Comparison of ENCODE assay signal across 1 fruit fly cellular context in the genomic region with DNA sequence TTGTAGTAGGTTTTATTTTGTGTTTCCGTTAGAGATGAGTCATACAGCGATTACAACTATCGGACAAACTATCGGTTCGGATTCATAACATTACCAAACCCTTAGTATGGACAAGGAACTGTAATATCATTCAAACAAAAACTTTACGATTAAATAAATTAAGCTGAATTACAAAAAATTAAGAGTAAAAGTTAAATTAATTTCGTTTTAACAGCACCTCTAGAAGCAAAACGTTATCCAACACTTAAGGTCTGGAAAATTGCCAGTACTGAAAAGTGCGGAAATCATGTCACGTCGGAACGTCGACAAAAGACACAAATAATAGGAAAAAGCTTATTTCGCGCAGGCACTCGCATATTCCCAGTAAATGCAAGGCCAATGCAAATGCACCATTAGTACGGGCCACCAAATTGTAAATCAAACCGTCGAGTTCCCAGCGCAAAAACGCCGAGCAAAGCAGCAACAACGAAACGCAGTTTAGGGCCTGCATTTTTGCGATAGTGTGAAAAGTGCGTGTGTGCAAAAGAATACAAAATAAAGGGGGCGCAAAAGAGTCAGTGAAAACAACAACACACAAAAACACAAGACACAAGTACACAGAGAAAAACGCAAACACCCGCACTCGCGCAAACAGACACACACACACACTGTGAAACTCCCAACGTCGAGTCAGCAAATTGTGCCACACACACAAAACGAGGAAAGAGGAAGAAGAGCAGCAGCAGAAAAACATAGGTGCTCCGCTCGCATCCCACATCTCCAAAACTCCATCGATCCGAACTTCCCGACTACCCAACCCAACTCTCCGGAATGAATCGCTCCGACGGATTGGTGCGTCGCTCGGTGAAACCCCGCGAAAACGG.
TF ChIP-seq lines count a peak whose summit lies in the region.

A gene (minus strand): TSS at position 36 of the 863 bp plus-strand sequence.
A gene (plus strand): TSS at position 84 of the 863 bp plus-strand sequence.

TF ChIP-seq in whole organism, embryonic, 481 proteins besides CTCF, POLR2A, EP300 and RAD21 (continued from another document and continues in another):
- peak; percentile 74 for TF ChIP-seq p53 (GFP tag; optimal IDR thresholded peaks at IDR 0.05; lab: Kevin White, UChicago)
- TF ChIP-seq CG17612 (GFP tag; IDR thresholded peaks at IDR 0.05; lab: Robert Waterston, UW), result 0 out of 2 replicates have a peak, but pooled peaks have one; percentile 35
- TF ChIP-seq fru (optimal IDR thresholded peaks at IDR 0.05; lab: Kevin White, UChicago), result no peak
- peak; percentile 87 for TF ChIP-seq CG32532 (GFP tag; IDR thresholded peaks at IDR 0.05; lab: Robert Waterston, UW)
- TF ChIP-seq Dek (tag; optimal IDR thresholded peaks at IDR 0.05; lab: Kevin White, UChicago), result peak; percentile 76
- TF ChIP-seq corto (GFP tag; optimal IDR thresholded peaks at IDR 0.05; lab: Kevin White, UChicago), result peak; percentile 82
- peak; percentile 82 for TF ChIP-seq Abd-B (GFP tag; optimal IDR thresholded peaks at IDR 0.05; lab: Kevin White, UChicago)
- TF ChIP-seq HmgD (GFP tag; optimal IDR thresholded peaks at IDR 0.05; lab: Kevin White, UChicago), result peak; percentile 59
- peak; percentile 51 for TF ChIP-seq CG11398 (GFP tag; optimal IDR thresholded peaks at IDR 0.05; lab: Kevin White, UChicago)
- peak; percentile 64 for TF ChIP-seq CG43689 (GFP tag; IDR thresholded peaks at IDR 0.05; lab: Robert Waterston, UW)
- peak; percentile 75 for TF ChIP-seq repo (GFP tag; optimal IDR thresholded peaks at IDR 0.05; lab: Kevin White, UChicago)
- peak; percentile 75 for TF ChIP-seq CG12071 (GFP tag; optimal IDR thresholded peaks at IDR 0.05; lab: Kevin White, UChicago)
- peak; percentile 83 for TF ChIP-seq CG12769 (tag; optimal IDR thresholded peaks at IDR 0.05; lab: Kevin White, UChicago)
- peak; percentile 70 for TF ChIP-seq NK7.1 (GFP tag; optimal IDR thresholded peaks at IDR 0.05; lab: Kevin White, UChicago)
- peak; percentile 79 for TF ChIP-seq CG2889 (GFP tag; IDR thresholded peaks at IDR 0.05; lab: Robert Waterston, UW)
- peak; percentile 53 for TF ChIP-seq ftz-f1 (GFP tag; optimal IDR thresholded peaks at IDR 0.05; lab: Kevin White, UChicago)
- peak; percentile 65 for TF ChIP-seq da (GFP tag; optimal IDR thresholded peaks at IDR 0.05; lab: Kevin White, UChicago)
- TF ChIP-seq trem (tag; optimal IDR thresholded peaks at IDR 0.05; lab: Kevin White, UChicago), result peak; percentile 91
- TF ChIP-seq nerfin-2 (GFP tag; IDR thresholded peaks at IDR 0.05; lab: Robert Waterston, UW; ENCODE audit: partially characterized antibody), result peak; percentile 85
- TF ChIP-seq CG2116 (GFP tag; optimal IDR thresholded peaks at IDR 0.05; lab: Kevin White, UChicago), result peak; percentile 90
- peak; percentile 24 for TF ChIP-seq TFAM (GFP tag; optimal IDR thresholded peaks at IDR 0.05; lab: Kevin White, UChicago)
- TF ChIP-seq CG5245 (GFP tag; optimal IDR thresholded peaks at IDR 0.05; lab: Kevin White, UChicago), result peak; percentile 71
- TF ChIP-seq nom (GFP tag; optimal IDR thresholded peaks at IDR 0.05; lab: Kevin White, UChicago), result peak; percentile 38
- TF ChIP-seq ewg (GFP tag; optimal IDR thresholded peaks at IDR 0.05; lab: Kevin White, UChicago), result peak; percentile 84
- peak; percentile 83 for TF ChIP-seq zen (tag; optimal IDR thresholded peaks at IDR 0.05; lab: Kevin White, UChicago)
- peak; percentile 79 for TF ChIP-seq Aef1 (GFP tag; IDR thresholded peaks at IDR 0.05; lab: Robert Waterston, UW)
- peak; percentile 91 for TF ChIP-seq gem (tag; optimal IDR thresholded peaks at IDR 0.05; lab: Kevin White, UChicago)
- peak; percentile 16 for TF ChIP-seq Dp (GFP tag; optimal IDR thresholded peaks at IDR 0.05; lab: Kevin White, UChicago)
- TF ChIP-seq CG9817 (tag; optimal IDR thresholded peaks at IDR 0.05; lab: Kevin White, UChicago), result peak; percentile 89
- TF ChIP-seq kni (GFP tag; optimal IDR thresholded peaks at IDR 0.05; lab: Kevin White, UChicago), result peak; percentile 61
- 0 out of 2 replicates have a peak, but pooled peaks have one; percentile 29 for TF ChIP-seq dati (GFP tag; IDR thresholded peaks at IDR 0.05; lab: Robert Waterston, UW)
- peak; percentile 70; the same call in 1 of the 2 replicates for TF ChIP-seq CG42726 (GFP tag; IDR thresholded peaks at IDR 0.05; lab: Robert Waterston, UW; ENCODE audit: partially characterized antibody)
- TF ChIP-seq org-1 (GFP tag; optimal IDR thresholded peaks at IDR 0.05; lab: Kevin White, UChicago), result peak; percentile 63
- peak; percentile 85 for TF ChIP-seq CG31441 (GFP tag; IDR thresholded peaks at IDR 0.05; lab: Robert Waterston, UW)
- peak; percentile 84 for TF ChIP-seq CG6791 (GFP tag; IDR thresholded peaks at IDR 0.05; lab: Robert Waterston, UW; ENCODE audit: partially characterized antibody)
- peak; percentile 77 for TF ChIP-seq CG10979 (tag; optimal IDR thresholded peaks at IDR 0.05; lab: Kevin White, UChicago)
- TF ChIP-seq vnd (GFP tag; IDR thresholded peaks at IDR 0.05; lab: Robert Waterston, UW; ENCODE audit: partially characterized antibody), result peak; percentile 92
- peak; percentile 52; the same call in 1 of the 3 replicates for TF ChIP-seq CG3726 (GFP tag; IDR thresholded peaks at IDR 0.05; lab: Robert Waterston, UW)
- TF ChIP-seq cato (GFP tag; optimal IDR thresholded peaks at IDR 0.05; lab: Kevin White, UChicago; ENCODE audit: borderline replicate concordance), result peak; percentile 76
- peak; percentile 64 for TF ChIP-seq CG16779 (GFP tag; IDR thresholded peaks at IDR 0.05; lab: Robert Waterston, UW)
- peak; percentile 83 for TF ChIP-seq CG8089 (GFP tag; optimal IDR thresholded peaks at IDR 0.05; lab: Kevin White, UChicago)
- peak; percentile 85 for TF ChIP-seq CG15269 (tag; optimal IDR thresholded peaks at IDR 0.05; lab: Kevin White, UChicago)
- TF ChIP-seq run (tag; optimal IDR thresholded peaks at IDR 0.05; lab: Kevin White, UChicago), result peak; percentile 8
- TF ChIP-seq gcm2 (GFP tag; optimal IDR thresholded peaks at IDR 0.05; lab: Kevin White, UChicago), result no peak
- no peak for TF ChIP-seq CG9797 (GFP tag; optimal IDR thresholded peaks at IDR 0.05; lab: Kevin White, UChicago)
- TF ChIP-seq CG13894 (tag; optimal IDR thresholded peaks at IDR 0.05; lab: Kevin White, UChicago), result peak; percentile 90
- peak; percentile 86 to 91 for TF ChIP-seq chif (GFP tag; optimal IDR thresholded peaks at IDR 0.05; lab: Kevin White, UChicago)
- TF ChIP-seq Hr51 (GFP tag; optimal IDR thresholded peaks at IDR 0.05; lab: Kevin White, UChicago), result peak; percentile 84 to 85
- peak; percentile 44 for TF ChIP-seq onecut (GFP tag; IDR thresholded peaks at IDR 0.05; lab: Robert Waterston, UW)
- peak; percentile 56 for TF ChIP-seq sima (GFP tag; optimal IDR thresholded peaks at IDR 0.05; lab: Kevin White, UChicago)
- peak; percentile 56 for TF ChIP-seq btn (GFP tag; optimal IDR thresholded peaks at IDR 0.05; lab: Kevin White, UChicago)
- peak; percentile 77 for TF ChIP-seq CG9215 (GFP tag; IDR thresholded peaks at IDR 0.05; lab: Robert Waterston, UW)
- TF ChIP-seq D19A (tag; optimal IDR thresholded peaks at IDR 0.05; lab: Kevin White, UChicago), result peak; percentile 66
- TF ChIP-seq Nf-YC (tag; optimal IDR thresholded peaks at IDR 0.05; lab: Kevin White, UChicago), result peak; percentile 78
- TF ChIP-seq CG7839 (tag; optimal IDR thresholded peaks at IDR 0.05; lab: Kevin White, UChicago), result peak; percentile 85
- peak; percentile 64; the same call in 1 of the 3 replicates for TF ChIP-seq CG7357 (GFP tag; IDR thresholded peaks at IDR 0.05; lab: Robert Waterston, UW)
- peak; percentile 65 for TF ChIP-seq E2f2 (GFP tag; IDR thresholded peaks at IDR 0.05; lab: Robert Waterston, UW)
- TF ChIP-seq her (GFP tag; optimal IDR thresholded peaks at IDR 0.05; lab: Kevin White, UChicago), result peak; percentile 83
- peak; percentile 85 for TF ChIP-seq CG8924 (tag; optimal IDR thresholded peaks at IDR 0.05; lab: Kevin White, UChicago)
- peak; percentile 80 for TF ChIP-seq ttk (GFP tag; IDR thresholded peaks at IDR 0.05; lab: Robert Waterston, UW)
- peak; percentile 65 for TF ChIP-seq CG14667 (GFP tag; IDR thresholded peaks at IDR 0.05; lab: Robert Waterston, UW)
- TF ChIP-seq dm (GFP tag; optimal IDR thresholded peaks at IDR 0.05; lab: Kevin White, UChicago), result peak; percentile 82
- TF ChIP-seq CG7271 (tag; optimal IDR thresholded peaks at IDR 0.05; lab: Kevin White, UChicago), result peak; percentile 19
- peak; percentile 90 for TF ChIP-seq Camta (GFP tag; optimal IDR thresholded peaks at IDR 0.05; lab: Kevin White, UChicago)
- TF ChIP-seq twi (tag; optimal IDR thresholded peaks at IDR 0.05; lab: Kevin White, UChicago), result peak; percentile 78
- TF ChIP-seq CG11456 (GFP tag; IDR thresholded peaks at IDR 0.05; lab: Robert Waterston, UW), result peak; percentile 84
- TF ChIP-seq schlank (tag; optimal IDR thresholded peaks at IDR 0.05; lab: Kevin White, UChicago), result peak; percentile 72
- peak; percentile 83 for TF ChIP-seq CG18262 (tag; optimal IDR thresholded peaks at IDR 0.05; lab: Kevin White, UChicago)
- TF ChIP-seq HHEX (GFP tag; optimal IDR thresholded peaks at IDR 0.05; lab: Kevin White, UChicago), result peak; percentile 82
- peak; percentile 77 for TF ChIP-seq en (GFP tag; optimal IDR thresholded peaks at IDR 0.05; lab: Kevin White, UChicago)
- no peak for TF ChIP-seq CG11696 (GFP tag; IDR thresholded peaks at IDR 0.05; lab: Robert Waterston, UW)
- peak; percentile 99 for TF ChIP-seq sens (GFP tag; lab: Kevin White, UChicago)
- TF ChIP-seq crol (GFP tag; IDR thresholded peaks at IDR 0.05; lab: Robert Waterston, UW), result no peak
- peak; percentile 82 for TF ChIP-seq CG14441 (GFP tag; IDR thresholded peaks at IDR 0.05; lab: Robert Waterston, UW)
- peak; percentile 86 for TF ChIP-seq ken (GFP tag; IDR thresholded peaks at IDR 0.05; lab: Robert Waterston, UW)
- TF ChIP-seq CG4282 (GFP tag; optimal IDR thresholded peaks at IDR 0.05; lab: Kevin White, UChicago), result peak; percentile 88
- peak; percentile 94 for TF ChIP-seq CG10543 (GFP tag; optimal IDR thresholded peaks at IDR 0.05; lab: Kevin White, UChicago)
- peak; percentile 78 for TF ChIP-seq otp (GFP tag; IDR thresholded peaks at IDR 0.05; lab: Robert Waterston, UW)
- TF ChIP-seq CG3847 (GFP tag; IDR thresholded peaks at IDR 0.05; lab: Robert Waterston, UW), result peak; percentile 89
- peak; percentile 87 for TF ChIP-seq ems (GFP tag; optimal IDR thresholded peaks at IDR 0.05; lab: Kevin White, UChicago)
- peak; percentile 82 for TF ChIP-seq CG1233 (GFP tag; optimal IDR thresholded peaks at IDR 0.05; lab: Kevin White, UChicago)
- no peak for TF ChIP-seq Dip2 (GFP tag; IDR thresholded peaks at IDR 0.05; lab: Robert Waterston, UW)
- peak; percentile 65 for TF ChIP-seq CG1529 (GFP tag; optimal IDR thresholded peaks at IDR 0.05; lab: Kevin White, UChicago)
- peak; percentile 96 for TF ChIP-seq Dll (GFP tag; IDR thresholded peaks at IDR 0.05; lab: Robert Waterston, UW; ENCODE audit: partially characterized antibody)
- TF ChIP-seq CG18476 (GFP tag; optimal IDR thresholded peaks at IDR 0.05; lab: Kevin White, UChicago), result peak; percentile 89
- peak; percentile 68 for TF ChIP-seq gcm (GFP tag; optimal IDR thresholded peaks at IDR 0.05; lab: Kevin White, UChicago)
- peak; percentile 82 for TF ChIP-seq ara (GFP tag; IDR thresholded peaks at IDR 0.05; lab: Robert Waterston, UW)
- peak in 1 of 3 experiments; percentile 82 for TF ChIP-seq lola (GFP tag; optimal IDR thresholded peaks at IDR 0.05; lab: Kevin White, UChicago)
- peak; percentile 88 for TF ChIP-seq Xrp1 (GFP tag; IDR thresholded peaks at IDR 0.05; lab: Robert Waterston, UW)
- peak; percentile 68 for TF ChIP-seq emc (GFP tag; optimal IDR thresholded peaks at IDR 0.05; lab: Kevin White, UChicago)
- TF ChIP-seq toy (GFP tag; IDR thresholded peaks at IDR 0.05; lab: Robert Waterston, UW), result peak; percentile 65; the same call in 1 of the 2 replicates
- TF ChIP-seq dysf (GFP tag; IDR thresholded peaks at IDR 0.05; lab: Robert Waterston, UW), result peak; percentile 83
- TF ChIP-seq Trl (optimal IDR thresholded peaks at IDR 0.05; lab: Kevin White, UChicago), result no peak
- TF ChIP-seq Trl (GFP tag; optimal IDR thresholded peaks at IDR 0.05; lab: Kevin White, UChicago), result peak; percentile 96
- peak; percentile 79 for TF ChIP-seq pnt (GFP tag; optimal IDR thresholded peaks at IDR 0.05; lab: Kevin White, UChicago)
- TF ChIP-seq gsb-n (tag; optimal IDR thresholded peaks at IDR 0.05; lab: Kevin White, UChicago), result peak; percentile 81
- peak; percentile 79 for TF ChIP-seq CG5953 (GFP tag; IDR thresholded peaks at IDR 0.05; lab: Robert Waterston, UW)
- peak; percentile 90 for TF ChIP-seq Antp (GFP tag; optimal IDR thresholded peaks at IDR 0.05; lab: Kevin White, UChicago)
- peak; percentile 79 for TF ChIP-seq CG17186 (GFP tag; optimal IDR thresholded peaks at IDR 0.05; lab: Kevin White, UChicago)
- TF ChIP-seq Ssrp (tag; optimal IDR thresholded peaks at IDR 0.05; lab: Kevin White, UChicago), result peak; percentile 81
- peak; percentile 60 for TF ChIP-seq oc (tag; optimal IDR thresholded peaks at IDR 0.05; lab: Kevin White, UChicago)
- TF ChIP-seq CG4707 (GFP tag; optimal IDR thresholded peaks at IDR 0.05; lab: Kevin White, UChicago), result peak; percentile 52
- peak; percentile 72 for TF ChIP-seq CG15601 (tag; optimal IDR thresholded peaks at IDR 0.05; lab: Kevin White, UChicago)
- TF ChIP-seq CG34376 (GFP tag; optimal IDR thresholded peaks at IDR 0.05; lab: Kevin White, UChicago), result peak; percentile 77
- no peak for TF ChIP-seq Lim3 (GFP tag; IDR thresholded peaks at IDR 0.05; lab: Robert Waterston, UW)
- peak; percentile 71 for TF ChIP-seq CG18011 (GFP tag; optimal IDR thresholded peaks at IDR 0.05; lab: Kevin White, UChicago)
- TF ChIP-seq CG30403 (GFP tag; optimal IDR thresholded peaks at IDR 0.05; lab: Kevin White, UChicago), result peak; percentile 94
- TF ChIP-seq CG17361 (GFP tag; IDR thresholded peaks at IDR 0.05; lab: Robert Waterston, UW), result peak; percentile 89
- peak; percentile 88 for TF ChIP-seq CG4854 (GFP tag; optimal IDR thresholded peaks at IDR 0.05; lab: Kevin White, UChicago)
- peak; percentile 70 for TF ChIP-seq CG6854 (GFP tag; optimal IDR thresholded peaks at IDR 0.05; lab: Kevin White, UChicago)
- peak; percentile 71 for TF ChIP-seq psq (GFP tag; optimal IDR thresholded peaks at IDR 0.05; lab: Kevin White, UChicago)
- peak; percentile 75 for TF ChIP-seq CG32772 (GFP tag; IDR thresholded peaks at IDR 0.05; lab: Robert Waterston, UW)
- peak; percentile 36; the same call in 1 of the 2 replicates for TF ChIP-seq CG10321 (GFP tag; IDR thresholded peaks at IDR 0.05; lab: Robert Waterston, UW)
- TF ChIP-seq tx (GFP tag; optimal IDR thresholded peaks at IDR 0.05; lab: Kevin White, UChicago), result peak; percentile 91
- TF ChIP-seq CG31224 (GFP tag; IDR thresholded peaks at IDR 0.05; lab: Robert Waterston, UW), result peak; percentile 79
- peak; percentile 89 for TF ChIP-seq Rfx (GFP tag; IDR thresholded peaks at IDR 0.05; lab: Robert Waterston, UW)
- peak; percentile 75 for TF ChIP-seq Bdp1 (GFP tag; optimal IDR thresholded peaks at IDR 0.05; lab: Kevin White, UChicago)
- peak; percentile 78 for TF ChIP-seq Oli (tag; optimal IDR thresholded peaks at IDR 0.05; lab: Kevin White, UChicago)
